Worm (Caenorhabditis elegans) whole organism, young adult: ENCODE measurements around the gene E03H12.5.

Experiments used
- D2030.7 ChIP-seq: fragments of 200-800 bp; sonication (Bioruptor generic); IDR thresholded peaks from 2 replicates; pipeline ENCODE4 v1.3.6; 2022; ENCODE audit warnings: missing genetic modification reagents, missing genetic modification characterization, missing compliant biosample characterization
- F57C9.4 ChIP-seq: sonication (generic microtip); optimal IDR thresholded peaks from 2 replicates; lab custom pipeline; 2017; ENCODE audit warnings: mild to moderate bottlenecking, missing genetic modification characterization, missing compliant biosample characterization
- atf-7 ChIP-seq: sonication (generic microtip); optimal IDR thresholded peaks from 2 replicates; lab custom pipeline; 2017; ENCODE audit warnings: mild to moderate bottlenecking, missing genetic modification characterization, missing compliant biosample characterization
- let-526 ChIP-seq: fragments of 200-800 bp; sonication (Bioruptor generic); IDR thresholded peaks from 2 replicates; pipeline ENCODE4 v1.3.6; 2022; ENCODE audit warnings: missing genetic modification reagents, missing genetic modification characterization, missing compliant biosample characterization
- madf-6 ChIP-seq: fragments of 200-800 bp; sonication (Bioruptor generic); IDR thresholded peaks from 2 replicates; pipeline ENCODE4 v1.3.6; 2022; ENCODE audit warnings: missing genetic modification reagents, missing genetic modification characterization, missing compliant biosample characterization
- madf-8 ChIP-seq: fragments of 200-800 bp; sonication (Bioruptor generic); conservative IDR thresholded peaks from 2 replicates; pipeline ENCODE4 v1.3.6; 2022; ENCODE audit warnings: missing genetic modification reagents, missing genetic modification characterization, missing compliant biosample characterization
- mes-4 ChIP-seq: sonication (generic microtip); optimal IDR thresholded peaks from 2 replicates; lab custom pipeline; 2016; ENCODE audit warnings: missing genotype, missing genetic modification characterization, missing compliant biosample characterization
- pbrm-1 ChIP-seq: fragments of 200-800 bp; sonication (Bioruptor generic); IDR thresholded peaks from 2 replicates; pipeline ENCODE4 v1.3.6; 2022; ENCODE audit warnings: missing genetic modification reagents, missing genetic modification characterization, missing compliant biosample characterization
- rcor-1 ChIP-seq: fragments of 200-800 bp; sonication (Bioruptor generic); IDR thresholded peaks from 2 replicates; pipeline ENCODE4 v1.3.6; 2022; ENCODE audit warnings: missing genetic modification reagents, missing genetic modification characterization, missing compliant biosample characterization
- ztf-25 ChIP-seq: fragments of 200-800 bp; sonication (Bioruptor generic); IDR thresholded peaks from 2 replicates; pipeline ENCODE4 v1.3.6; 2022; ENCODE audit warnings: missing genetic modification reagents, missing genetic modification characterization, missing compliant biosample characterization

Gene E03H12.5

DNA sequence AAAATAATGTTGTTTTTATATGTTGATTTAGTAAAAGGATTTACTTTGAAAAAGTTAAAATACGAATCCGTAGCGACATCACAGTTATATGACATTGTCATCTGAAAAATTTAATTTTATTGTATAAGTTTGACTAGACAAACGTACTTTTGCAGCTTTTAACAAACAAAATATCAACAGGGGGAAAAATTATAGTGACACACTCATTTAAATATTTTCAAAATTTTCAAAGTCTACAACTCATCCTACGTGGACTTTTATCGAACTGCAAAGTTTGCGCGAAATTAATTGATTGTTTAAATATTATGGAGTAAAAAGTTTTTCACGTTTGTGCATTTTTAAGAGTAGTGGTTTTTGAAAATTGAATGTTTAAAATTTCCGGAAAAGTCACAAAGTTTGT lies 48.6 kb downstream of the E03H12.5 start, which contains the start of gene C09B9.85:
Gene C09B9.85, minus strand, starts transcription at position 101 of the 400 bp plus-strand sequence.
- TF ChIP-seq madf-6 (GFP tag; lab: Robert Waterston, UW) = no peak
- TF ChIP-seq F57C9.4 (tag; lab: Kevin White, UChicago) = no peak
- TF ChIP-seq madf-8 = no peak
- no peak for TF ChIP-seq pbrm-1 (GFP tag; lab: Robert Waterston, UW)
- no peak for TF ChIP-seq ztf-25
- TF ChIP-seq mes-4 = no peak
- TF ChIP-seq D2030.7 (GFP tag; lab: Robert Waterston, UW) = no peak
- no peak for TF ChIP-seq let-526 (GFP tag; lab: Robert Waterston, UW)
- TF ChIP-seq rcor-1 (GFP tag; lab: Robert Waterston, UW) = no peak
- no peak for TF ChIP-seq atf-7
